Worm (Caenorhabditis elegans): ENCODE results near the gene srbc-33.

Gene srbc-33

ce11 chrV:3454620-3455019 is 30.0 kb downstream of the srbc-33 start:
- TF ChIP-seq B0310.2 (tag; optimal IDR thresholded peaks at IDR 0.05): no peak
- no peak for TF ChIP-seq F13C5.2 (tag; optimal IDR thresholded peaks at IDR 0.05)
- no peak for TF ChIP-seq ceh-13 (GFP tag; optimal IDR thresholded peaks at IDR 0.05)
- no peak for TF ChIP-seq scrt-1 (GFP tag; IDR thresholded peaks at IDR 0.05)
- no peak for TF ChIP-seq aly-1 (tag; optimal IDR thresholded peaks at IDR 0.05)
- TF ChIP-seq tra-4 (tag; optimal IDR thresholded peaks at IDR 0.05): no peak
- no peak for TF ChIP-seq ets-7 (tag; optimal IDR thresholded peaks at IDR 0.05)
- TF ChIP-seq tbx-11 (GFP tag; IDR thresholded peaks at IDR 0.05): no peak
- TF ChIP-seq hmbx-1 (tag; optimal IDR thresholded peaks at IDR 0.05): no peak
- TF ChIP-seq hnd-1 (tag; optimal IDR thresholded peaks at IDR 0.05): no peak
- TF ChIP-seq ceh-36 (tag; optimal IDR thresholded peaks at IDR 0.05): no peak
- no peak for TF ChIP-seq flt-1 (GFP tag; IDR thresholded peaks at IDR 0.05)
- TF ChIP-seq hmg-4 (GFP tag; optimal IDR thresholded peaks at IDR 0.05): no peak
- TF ChIP-seq ama-1 (optimal IDR thresholded peaks at IDR 0.05): no peak
- TF ChIP-seq pes-1 (GFP tag; IDR thresholded peaks at IDR 0.05): no peak

ce11 chrV:3452489-3452888 is 32.1 kb downstream of the srbc-33 start:
- no peak for TF ChIP-seq pes-1 (GFP tag; IDR thresholded peaks at IDR 0.05)
- TF ChIP-seq B0310.2 (tag; optimal IDR thresholded peaks at IDR 0.05): no peak
- TF ChIP-seq hmg-4 (GFP tag; optimal IDR thresholded peaks at IDR 0.05): no peak
- no peak for TF ChIP-seq F13C5.2 (tag; optimal IDR thresholded peaks at IDR 0.05)
- no peak for TF ChIP-seq flt-1 (GFP tag; IDR thresholded peaks at IDR 0.05)
- TF ChIP-seq ceh-13 (GFP tag; optimal IDR thresholded peaks at IDR 0.05): no peak
- no peak for TF ChIP-seq aly-1 (tag; optimal IDR thresholded peaks at IDR 0.05)
- no peak for TF ChIP-seq ets-7 (tag; optimal IDR thresholded peaks at IDR 0.05)
- no peak for TF ChIP-seq tbx-11 (GFP tag; IDR thresholded peaks at IDR 0.05)
- TF ChIP-seq ama-1 (optimal IDR thresholded peaks at IDR 0.05): no peak

ce11 chrV:3451646-3452045 is 33.0 kb downstream of the srbc-33 start:
- TF ChIP-seq flt-1 (GFP tag; IDR thresholded peaks at IDR 0.05): no peak
- TF ChIP-seq hmg-4 (GFP tag; optimal IDR thresholded peaks at IDR 0.05): no peak

- TF ChIP-seq ets-7 (tag; optimal IDR thresholded peaks at IDR 0.05) (no peak), sea-1 (GFP tag; conservative IDR thresholded peaks at IDR 0.05) (no peak)
Measured at ce11 chrV:3450351-3450750, 34.3 kb downstream of the srbc-33 start.

ce11 chrV:3449810-3450209 is 34.8 kb downstream of the srbc-33 start:
- TF ChIP-seq ceh-36 (tag; optimal IDR thresholded peaks at IDR 0.05) (peak; percentile 70), hmg-4 (GFP tag; optimal IDR thresholded peaks at IDR 0.05) (no peak), B0310.2 (tag; optimal IDR thresholded peaks at IDR 0.05) (no peak)

- no peak for TF ChIP-seq tbx-11 (GFP tag; IDR thresholded peaks at IDR 0.05)
- no peak for TF ChIP-seq ceh-36 (tag; optimal IDR thresholded peaks at IDR 0.05)
- peak; percentile 21 for TF ChIP-seq hmg-4 (GFP tag; optimal IDR thresholded peaks at IDR 0.05)
- no peak for TF ChIP-seq hnd-1 (tag; optimal IDR thresholded peaks at IDR 0.05)
- no peak for TF ChIP-seq pes-1 (GFP tag; IDR thresholded peaks at IDR 0.05)
Measured at ce11 chrV:3445090-3445832, 39.3 kb downstream of the srbc-33 start.

- TF ChIP-seq aly-1 (tag; optimal IDR thresholded peaks at IDR 0.05) (no peak), B0310.2 (tag; optimal IDR thresholded peaks at IDR 0.05) (no peak), pes-1 (GFP tag; IDR thresholded peaks at IDR 0.05) (no peak), ceh-13 (GFP tag; optimal IDR thresholded peaks at IDR 0.05) (no peak)
Measured at ce11 chrV:3444777-3445089, 39.9 kb downstream of the srbc-33 start, which contains the start of gene cfz-2. TSS of gene cfz-2 (minus strand) at chrV:3444877.

ce11 chrV:3442609-3443008 is 42.0 kb downstream of the srbc-33 start:
- TF ChIP-seq flt-1 (GFP tag; IDR thresholded peaks at IDR 0.05): no peak
- no peak for TF ChIP-seq tbx-37 (GFP tag; conservative IDR thresholded peaks at IDR 0.05)
- TF ChIP-seq ama-1 (optimal IDR thresholded peaks at IDR 0.05): no peak
- TF ChIP-seq hnd-1 (tag; optimal IDR thresholded peaks at IDR 0.05): no peak
- no peak for TF ChIP-seq B0310.2 (tag; optimal IDR thresholded peaks at IDR 0.05)
- no peak for TF ChIP-seq pes-1 (GFP tag; IDR thresholded peaks at IDR 0.05)
- no peak for TF ChIP-seq ceh-13 (GFP tag; optimal IDR thresholded peaks at IDR 0.05)
- no peak for TF ChIP-seq sea-1 (GFP tag; conservative IDR thresholded peaks at IDR 0.05)
- TF ChIP-seq hmbx-1 (tag; optimal IDR thresholded peaks at IDR 0.05): no peak
- no peak for TF ChIP-seq F13C5.2 (tag; optimal IDR thresholded peaks at IDR 0.05)
